Worm (Caenorhabditis elegans) whole organism, early embryonic: ENCODE measurements around the gene enpp-1.

Experiments used
- B0310.2 ChIP-seq: sonication (generic microtip); optimal IDR thresholded peaks from 2 replicates; lab custom pipeline; 2016; ENCODE audit warnings: mild to moderate bottlenecking, missing genetic modification characterization, missing compliant biosample characterization
- F13C5.2 ChIP-seq: sonication (generic microtip); optimal IDR thresholded peaks from 2 replicates; lab custom pipeline; 2017; ENCODE audit warnings: mild to moderate bottlenecking, missing genetic modification characterization, inconsistent platforms, missing compliant biosample characterization
- aly-1 ChIP-seq: sonication (generic microtip); optimal IDR thresholded peaks from 2 replicates; lab custom pipeline; 2016; ENCODE audit warnings: missing genetic modification characterization, missing compliant biosample characterization
- ama-1 ChIP-seq: fragments of 150-350 bp; optimal IDR thresholded peaks from 2 replicates; lab custom pipeline; 2014
- ceh-36 ChIP-seq: sonication (generic microtip); optimal IDR thresholded peaks from 2 replicates; lab custom pipeline; 2016; ENCODE audit warnings: missing genetic modification characterization, inconsistent platforms, missing compliant biosample characterization
- hnd-1 ChIP-seq: sonication (generic microtip); optimal IDR thresholded peaks from 2 replicates; lab custom pipeline; 2016; ENCODE audit warnings: missing genetic modification characterization, missing compliant biosample characterization
- pes-1 ChIP-seq: fragments of 200-800 bp; sonication (Bioruptor generic); IDR thresholded peaks from 2 replicates; pipeline ENCODE4 v1.3.6; 2022; ENCODE audit warnings: missing genetic modification reagents, missing genetic modification characterization, missing compliant biosample characterization
- sea-1 ChIP-seq: fragments of 200-800 bp; sonication (Bioruptor generic); conservative IDR thresholded peaks from 2 replicates; pipeline ENCODE4 v1.3.6; 2022; ENCODE audit warnings: missing genetic modification characterization, missing compliant biosample characterization
- tbx-37 ChIP-seq: fragments of 200-800 bp; sonication (Bioruptor generic); conservative IDR thresholded peaks from 2 replicates; pipeline ENCODE4 v1.3.6; 2022; ENCODE audit warnings: missing genetic modification reagents, missing genetic modification characterization, missing compliant biosample characterization
- tra-4 ChIP-seq: sonication (generic microtip); optimal IDR thresholded peaks from 2 replicates; lab custom pipeline; 2017; ENCODE audit warnings: missing genetic modification characterization, missing compliant biosample characterization

- TF ChIP-seq pes-1 (GFP tag; lab: Robert Waterston, UW) (no peak), tra-4 (tag; lab: Kevin White, UChicago) (no peak), ama-1 (lab: Kevin White, UChicago) (no peak), tbx-37 (GFP tag; lab: Robert Waterston, UW) (no peak), ceh-36 (tag; lab: Kevin White, UChicago) (no peak), B0310.2 (tag; lab: Kevin White, UChicago) (no peak), hnd-1 (no peak), F13C5.2 (tag; lab: Kevin White, UChicago) (no peak), sea-1 (no peak), aly-1 (tag; lab: Kevin White, UChicago) (no peak)
These were observed 28.7 kb downstream of the enpp-1 start for ce11 chrV:12159975-12160374.
